Fruit fly (Drosophila melanogaster) whole organism, embryonic: ENCODE measurements around the gene CG42232.
A peak's percentile ranks its signal among the peaks of the same experiment; 100 is the strongest.

ENCODE experiments used
- Ada2b ChIP-seq: fragments of 200-800 bp; sonication (Bioruptor generic); IDR thresholded peaks from 2 replicates; pipeline ENCODE4 v1.3.6; 2022; ENCODE audit warnings: missing biosample characterization, missing genetic modification characterization
- Awh ChIP-seq: fragments of 200-800 bp; sonication (Bioruptor generic); IDR thresholded peaks from 2 replicates; pipeline ENCODE4, ENCODE4 v1.3.6; 2022; ENCODE audit warnings: missing biosample characterization, missing genetic modification characterization
- B-H2 ChIP-seq: fragments of 200-800 bp; sonication (Bioruptor generic); optimal IDR thresholded peaks from 2 replicates; lab custom pipeline; 2018; ENCODE audit warnings: missing biosample characterization, mild to moderate bottlenecking, missing genetic modification characterization
- BEAF-32 ChIP-seq: fragments of 200-800 bp; sonication (Bioruptor generic); optimal IDR thresholded peaks from 3 replicates; lab custom pipeline; 2017; ENCODE audit warnings: missing biosample characterization, missing genetic modification characterization, mild to moderate bottlenecking, moderate library complexity, missing genetic modification reagents
- Bdp1 ChIP-seq: fragments of 200-800 bp; sonication (Bioruptor generic); optimal IDR thresholded peaks from 3 replicates; lab custom pipeline; 2016; ENCODE audit warnings: missing biosample characterization, missing genetic modification characterization
- BtbVII ChIP-seq: fragments of 200-800 bp; sonication (Bioruptor generic); optimal IDR thresholded peaks from 3 replicates; lab custom pipeline; 2017; ENCODE audit warnings: missing biosample characterization, mild to moderate bottlenecking, missing genetic modification characterization
- CG10959 ChIP-seq: fragments of 200-800 bp; sonication (Bioruptor generic); IDR thresholded peaks from 2 replicates; pipeline ENCODE4 v1.3.6; 2022; ENCODE audit warnings: missing biosample characterization, missing genetic modification characterization
- CG11247 ChIP-seq: fragments of 200-800 bp; sonication (Bioruptor generic); IDR thresholded peaks from 2 replicates; pipeline ENCODE4 v1.3.6; 2022; ENCODE audit warnings: missing biosample characterization, missing genetic modification characterization
- CG12744 ChIP-seq: fragments of 200-800 bp; sonication (Bioruptor generic); optimal IDR thresholded peaks from 2 replicates; lab custom pipeline; 2016; ENCODE audit warnings: missing biosample characterization, missing genetic modification characterization
- CG13296 ChIP-seq: fragments of 200-800 bp; sonication (Bioruptor generic); optimal IDR thresholded peaks from 3 replicates; lab custom pipeline; 2018; ENCODE audit warnings: missing biosample characterization, mild to moderate bottlenecking, missing genetic modification characterization
- CG14860 ChIP-seq: fragments of 200-800 bp; sonication (Bioruptor generic); IDR thresholded peaks from 3 replicates; pipeline ENCODE4 v1.3.6; 2022; ENCODE audit warnings: missing biosample characterization, missing genetic modification characterization; ENCODE audit not compliant: partially characterized antibody
- CG15269 ChIP-seq: fragments of 200-800 bp; sonication (Bioruptor generic); optimal IDR thresholded peaks from 2 replicates; lab custom pipeline; 2018; ENCODE audit warnings: missing biosample characterization, mild to moderate bottlenecking, missing genetic modification characterization, moderate library complexity
- CG15601 ChIP-seq: fragments of 200-800 bp; sonication (Bioruptor generic); optimal IDR thresholded peaks from 3 replicates; lab custom pipeline; 2019; ENCODE audit warnings: missing biosample characterization, mild to moderate bottlenecking, missing genetic modification characterization, moderate library complexity
- CG1603 ChIP-seq: fragments of 200-800 bp; sonication (Bioruptor generic); optimal IDR thresholded peaks from 2 replicates; lab custom pipeline; 2019; ENCODE audit warnings: missing biosample characterization, mild to moderate bottlenecking, missing genetic modification characterization, moderate library complexity
- CG17328 ChIP-seq: fragments of 200-800 bp; sonication (Bioruptor generic); IDR thresholded peaks from 2 replicates; pipeline ENCODE4 v1.3.6; 2022; ENCODE audit warnings: missing biosample characterization, missing genetic modification characterization
- CG17829 ChIP-seq: fragments of 200-800 bp; optimal IDR thresholded peaks from 2 replicates; lab custom pipeline; 2019; ENCODE audit warnings: missing biosample characterization, mild to moderate bottlenecking, missing genetic modification characterization, moderate library complexity
- CG2129 ChIP-seq: fragments of 200-800 bp; sonication (Bioruptor generic); IDR thresholded peaks from 2 replicates; pipeline ENCODE4 v1.3.6; 2022; ENCODE audit warnings: missing biosample characterization, missing genetic modification characterization; ENCODE audit not compliant: partially characterized antibody
- CG31388 ChIP-seq: fragments of 200-800 bp; sonication (Bioruptor generic); optimal IDR thresholded peaks from 2 replicates; lab custom pipeline; 2016; ENCODE audit warnings: missing biosample characterization, missing genetic modification characterization
- CG32532 ChIP-seq: fragments of 200-800 bp; sonication (Bioruptor generic); IDR thresholded peaks from 2 replicates; pipeline ENCODE4 v1.3.6; 2022; ENCODE audit warnings: missing biosample characterization, missing genetic modification characterization
- CG43689 ChIP-seq: fragments of 200-800 bp; sonication (Bioruptor generic); IDR thresholded peaks from 2 replicates; pipeline ENCODE4 v1.3.6; 2022; ENCODE audit warnings: missing biosample characterization, missing genetic modification characterization
- CG4820 ChIP-seq: fragments of 200-800 bp; sonication (Bioruptor generic); optimal IDR thresholded peaks from 3 replicates; lab custom pipeline; 2016; ENCODE audit warnings: missing biosample characterization, missing genetic modification characterization
- CG6272 ChIP-seq: fragments of 200-800 bp; sonication (Bioruptor generic); IDR thresholded peaks from 2 replicates; pipeline ENCODE4 v1.3.6; 2022; ENCODE audit warnings: missing biosample characterization, missing genetic modification characterization
- CG7745 ChIP-seq: fragments of 200-800 bp; sonication (Bioruptor generic); optimal IDR thresholded peaks from 2 replicates; lab custom pipeline; 2018; ENCODE audit warnings: missing biosample characterization, mild to moderate bottlenecking, missing genetic modification characterization, moderate library complexity
- CG8478 ChIP-seq: fragments of >200 bp; optimal IDR thresholded peaks from 2 replicates; lab custom pipeline; 2018
- CG8765 ChIP-seq: fragments of 200-800 bp; sonication (Bioruptor generic); IDR thresholded peaks from 2 replicates; pipeline ENCODE4 v1.3.6; 2022; ENCODE audit warnings: missing biosample characterization, missing genetic modification characterization
- CG8944 ChIP-seq: fragments of 200-800 bp; sonication (Bioruptor generic); optimal IDR thresholded peaks from 3 replicates; lab custom pipeline; 2016; ENCODE audit warnings: missing biosample characterization, missing genetic modification characterization
- CG9932 ChIP-seq: fragments of 200-800 bp; sonication (Bioruptor generic); IDR thresholded peaks from 2 replicates; pipeline ENCODE4 v1.3.6; 2022; ENCODE audit warnings: missing biosample characterization, missing genetic modification characterization
- Dip3 ChIP-seq: fragments of 200-800 bp; sonication (Bioruptor generic); optimal IDR thresholded peaks from 3 replicates; lab custom pipeline; 2016; ENCODE audit warnings: missing biosample characterization, missing genetic modification characterization
- Doc3 ChIP-seq: fragments of 200-800 bp; sonication (Bioruptor generic); IDR thresholded peaks from 3 replicates; pipeline ENCODE4 v1.3.6; 2022; ENCODE audit warnings: missing biosample characterization, missing genetic modification characterization; ENCODE audit not compliant: partially characterized antibody
- Dp ChIP-seq: fragments of 200-800 bp; sonication (Bioruptor generic); optimal IDR thresholded peaks from 2 replicates; lab custom pipeline; 2018; ENCODE audit warnings: missing biosample characterization, mild to moderate bottlenecking, missing genetic modification characterization, moderate library complexity
- Drgx ChIP-seq: fragments of 200-800 bp; sonication (Bioruptor generic); IDR thresholded peaks from 2 replicates; pipeline ENCODE4 v1.3.6; 2022; ENCODE audit warnings: missing biosample characterization, missing genetic modification characterization
- ERR ChIP-seq: fragments of 200-800 bp; sonication (Bioruptor generic); optimal IDR thresholded peaks from 2 replicates; lab custom pipeline; 2016; ENCODE audit warnings: missing biosample characterization, missing genetic modification characterization
- Gsc ChIP-seq: fragments of 200-800 bp; sonication (Bioruptor generic); IDR thresholded peaks from 2 replicates; pipeline ENCODE4 v1.3.6; 2022; ENCODE audit warnings: missing biosample characterization, missing genetic modification characterization
- Gug ChIP-seq: fragments of 200-800 bp; sonication (Bioruptor generic); IDR thresholded peaks from 4 replicates; pipeline ENCODE4 v1.3.6; 2022; ENCODE audit warnings: missing biosample characterization, missing genetic modification characterization
- Jarid2 ChIP-seq: fragments of 200-800 bp; sonication (Bioruptor generic); optimal IDR thresholded peaks from 3 replicates; lab custom pipeline; 2017; ENCODE audit warnings: mild to moderate bottlenecking, missing biosample characterization, missing genetic modification reagents, missing genetic modification characterization
- Meics ChIP-seq: fragments of 200-800 bp; sonication (Bioruptor generic); optimal IDR thresholded peaks from 2 replicates; lab custom pipeline; 2017; ENCODE audit warnings: missing biosample characterization, mild to moderate bottlenecking, missing genetic modification characterization
- Scr ChIP-seq: fragments of 200-800 bp; sonication (Bioruptor generic); IDR thresholded peaks from 2 replicates; pipeline ENCODE4 v1.3.6; 2022; ENCODE audit warnings: missing biosample characterization, missing genetic modification characterization; ENCODE audit not compliant: partially characterized antibody
- ash1 ChIP-seq: fragments of 200-800 bp; sonication (Bioruptor generic); optimal IDR thresholded peaks from 2 replicates; lab custom pipeline; 2018; ENCODE audit warnings: missing biosample characterization, mild to moderate bottlenecking, missing genetic modification characterization
- bcd ChIP-seq: fragments of 200-800 bp; sonication (Bioruptor generic); optimal IDR thresholded peaks from 2 replicates; lab custom pipeline; 2017; ENCODE audit warnings: missing biosample characterization, mild to moderate bottlenecking, missing genetic modification characterization
- btn ChIP-seq: fragments of 200-800 bp; sonication (Bioruptor generic); optimal IDR thresholded peaks from 2 replicates; lab custom pipeline; 2016; ENCODE audit warnings: missing biosample characterization, missing genetic modification characterization
- da ChIP-seq: fragments of 200-800 bp; sonication (Bioruptor generic); optimal IDR thresholded peaks from 2 replicates; lab custom pipeline; 2016; ENCODE audit warnings: missing biosample characterization, missing genetic modification characterization
- exex ChIP-seq: fragments of 200-800 bp; sonication (Bioruptor generic); optimal IDR thresholded peaks from 4 replicates; lab custom pipeline; 2018; ENCODE audit warnings: missing biosample characterization, mild to moderate bottlenecking, missing genetic modification characterization, moderate library complexity
- gcm2 ChIP-seq: fragments of 200-800 bp; sonication (Bioruptor generic); optimal IDR thresholded peaks from 2 replicates; lab custom pipeline; 2016; ENCODE audit warnings: missing biosample characterization, missing genetic modification characterization
- ind ChIP-seq: fragments of 200-800 bp; sonication (Bioruptor generic); optimal IDR thresholded peaks from 3 replicates; lab custom pipeline; 2016; ENCODE audit warnings: missing biosample characterization, missing genetic modification characterization
- insv ChIP-seq, 2 experiments: fragments of 200-800 bp; sonication (Bioruptor generic); optimal IDR thresholded peaks; 3 replicates each; lab custom pipeline; 2016 to 2018; ENCODE audit warnings: missing biosample characterization in 2 of 2, missing genetic modification characterization in 2 of 2
- kni ChIP-seq: fragments of 200-800 bp; sonication (Bioruptor generic); optimal IDR thresholded peaks from 3 replicates; lab custom pipeline; 2017; ENCODE audit warnings: mild to moderate bottlenecking, missing biosample characterization, missing genetic modification reagents, missing genetic modification characterization
- org-1 ChIP-seq: fragments of 200-800 bp; sonication (Bioruptor generic); optimal IDR thresholded peaks from 2 replicates; lab custom pipeline; 2017; ENCODE audit warnings: missing biosample characterization, missing genetic modification characterization
- otp ChIP-seq: fragments of 200-800 bp; sonication (Bioruptor generic); IDR thresholded peaks from 3 replicates; pipeline ENCODE4, ENCODE4 v1.3.6; 2022; ENCODE audit warnings: missing biosample characterization, missing genetic modification characterization
- pfk ChIP-seq: fragments of 200-800 bp; sonication (Bioruptor generic); optimal IDR thresholded peaks from 2 replicates; lab custom pipeline; 2018; ENCODE audit warnings: missing biosample characterization, mild to moderate bottlenecking, missing genetic modification characterization, moderate library complexity
- row ChIP-seq: fragments of 200-800 bp; sonication (Bioruptor generic); IDR thresholded peaks from 3 replicates; pipeline ENCODE4 v1.3.6; 2022; ENCODE audit warnings: missing biosample characterization, missing genetic modification characterization
- stc ChIP-seq: fragments of 200-800 bp; sonication (Bioruptor generic); IDR thresholded peaks from 2 replicates; pipeline ENCODE4 v1.3.6; 2022; ENCODE audit warnings: missing biosample characterization, missing genetic modification characterization
- tup ChIP-seq: fragments of 200-800 bp; sonication (Bioruptor generic); optimal IDR thresholded peaks from 2 replicates; lab custom pipeline; 2016; ENCODE audit warnings: missing biosample characterization, mild to moderate bottlenecking, missing genetic modification characterization, moderate library complexity
- wdn ChIP-seq: fragments of 200-800 bp; sonication (Bioruptor generic); IDR thresholded peaks from 2 replicates; pipeline ENCODE4 v1.3.6; 2022; ENCODE audit warnings: missing biosample characterization, missing genetic modification characterization

The CG42232 gene

DNA sequence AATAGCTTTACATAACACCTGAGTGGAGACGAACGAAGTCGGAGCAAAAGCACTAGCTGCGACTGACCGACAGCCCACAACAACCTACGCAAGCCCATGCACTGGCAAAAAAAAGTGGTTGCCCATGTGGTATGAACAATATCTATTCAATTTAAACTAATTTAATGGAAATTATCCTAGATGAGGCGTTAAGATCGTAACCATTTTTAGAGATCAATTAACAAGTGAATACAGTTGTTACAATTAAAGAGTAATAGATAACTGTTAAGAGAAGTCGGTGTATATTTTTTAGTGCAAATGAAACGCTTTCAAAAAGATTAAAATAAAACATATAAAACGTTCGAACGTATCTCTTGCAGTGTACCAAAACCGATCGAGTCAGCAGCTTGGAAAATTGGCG lies 26.7 kb upstream of the CG42232 start (continued):
- TF ChIP-seq pfk (GFP tag; lab: Kevin White, UChicago) (no peak), CG8765 (no peak), CG11247 (GFP tag; lab: Robert Waterston, UW) (no peak), Dip3 (no peak), CG13296 (GFP tag; lab: Kevin White, UChicago) (no peak), CG15601 (peak; percentile 65), Awh (GFP tag; lab: Robert Waterston, UW) (no peak), wdn (GFP tag; lab: Robert Waterston, UW) (no peak), btn (GFP tag; lab: Kevin White, UChicago) (no peak), Dp (GFP tag; lab: Kevin White, UChicago) (no peak), Drgx (GFP tag; lab: Robert Waterston, UW) (peak; percentile 78), CG31388 (GFP tag; lab: Kevin White, UChicago) (no peak), Jarid2 (GFP tag; lab: Kevin White, UChicago) (peak; percentile 4), Gsc (GFP tag; lab: Robert Waterston, UW) (no peak), CG4820 (GFP tag; lab: Kevin White, UChicago) (no peak), exex (tag; lab: Kevin White, UChicago) (no peak), CG32532 (GFP tag; lab: Robert Waterston, UW) (no peak), B-H2 (GFP tag; lab: Kevin White, UChicago) (no peak), CG12744 (GFP tag; lab: Kevin White, UChicago) (no peak), BEAF-32 (GFP tag; lab: Kevin White, UChicago) (no peak), CG10959 (no peak), BtbVII (GFP tag; lab: Kevin White, UChicago) (no peak), kni (GFP tag; lab: Kevin White, UChicago) (no peak), CG7745 (tag; lab: Kevin White, UChicago) (no peak), row (GFP tag; lab: Robert Waterston, UW) (peak; percentile 56), da (no peak), otp (0 out of 3 replicates have a peak, but pooled peaks have one; percentile 22), Meics (no peak), Doc3 (GFP tag; lab: Robert Waterston, UW) (no peak), CG17829 (tag; lab: Kevin White, UChicago) (no peak), Scr (GFP tag; lab: Robert Waterston, UW) (no peak), CG9932 (GFP tag; lab: Robert Waterston, UW) (no peak), ERR (no peak), tup (GFP tag; lab: Kevin White, UChicago) (no peak), Ada2b (no peak), CG8478 (lab: Kevin White, UChicago) (no peak), insv (GFP tag; optimal IDR thresholded peaks at IDR 0.05; lab: Kevin White, UChicago) (no peak), CG1603 (tag; lab: Kevin White, UChicago) (no peak), CG6272 (no peak), CG8944 (GFP tag; lab: Kevin White, UChicago) (no peak), CG15269 (tag; lab: Kevin White, UChicago) (no peak), CG14860 (GFP tag; lab: Robert Waterston, UW) (no peak), CG2129 (GFP tag; lab: Robert Waterston, UW) (no peak), bcd (GFP tag; lab: Kevin White, UChicago) (peak; percentile 11), Bdp1 (no peak), gcm2 (GFP tag; lab: Kevin White, UChicago) (no peak), ind (GFP tag; lab: Kevin White, UChicago) (peak; percentile 13), stc (GFP tag; lab: Robert Waterston, UW) (0 out of 2 replicates have a peak, but pooled peaks have one; percentile 31), Gug (no peak), CG17328 (GFP tag; lab: Robert Waterston, UW) (peak; percentile 46), CG43689 (GFP tag; lab: Robert Waterston, UW) (no peak), ash1 (GFP tag; lab: Kevin White, UChicago) (no peak), org-1 (no peak)
